Fruit fly (Drosophila melanogaster): Measurements from ENCODE around the gene aos.

DNA sequence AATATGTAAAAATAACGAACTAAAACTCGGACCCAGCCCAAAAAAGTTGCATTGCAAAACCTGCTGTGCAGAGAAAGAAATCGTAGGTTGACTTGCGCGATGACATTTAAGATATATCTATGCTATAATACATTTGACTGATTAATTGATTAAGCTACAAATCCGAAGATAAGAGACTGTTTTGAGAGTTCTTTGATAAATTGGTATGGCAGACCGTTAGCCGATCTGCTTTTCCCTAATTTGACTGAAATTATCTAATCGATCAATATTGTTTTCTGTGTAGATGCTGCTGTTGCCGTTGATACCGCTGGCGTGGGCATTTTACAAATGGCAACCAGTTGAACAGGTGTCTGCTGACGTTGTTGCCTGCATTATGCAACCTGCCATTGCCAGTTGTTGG lies 1.3 kb downstream of the aos start:
- TF ChIP-seq CG34367 (tag; optimal IDR thresholded peaks at IDR 0.05), result peak; percentile 37
- TF ChIP-seq CG8301 (tag; optimal IDR thresholded peaks at IDR 0.05), result peak; percentile 84
- peak; percentile 63 for TF ChIP-seq Pif1A (GFP tag; optimal IDR thresholded peaks at IDR 0.05)
- peak; percentile 68 for TF ChIP-seq CG12605 (GFP tag; IDR thresholded peaks at IDR 0.05)

Data from whole organism, pupa.